Worm (Caenorhabditis elegans): ENCODE measurements around the gene Y39A3CL.3.

Y39A3CL.3 gene

DNA sequence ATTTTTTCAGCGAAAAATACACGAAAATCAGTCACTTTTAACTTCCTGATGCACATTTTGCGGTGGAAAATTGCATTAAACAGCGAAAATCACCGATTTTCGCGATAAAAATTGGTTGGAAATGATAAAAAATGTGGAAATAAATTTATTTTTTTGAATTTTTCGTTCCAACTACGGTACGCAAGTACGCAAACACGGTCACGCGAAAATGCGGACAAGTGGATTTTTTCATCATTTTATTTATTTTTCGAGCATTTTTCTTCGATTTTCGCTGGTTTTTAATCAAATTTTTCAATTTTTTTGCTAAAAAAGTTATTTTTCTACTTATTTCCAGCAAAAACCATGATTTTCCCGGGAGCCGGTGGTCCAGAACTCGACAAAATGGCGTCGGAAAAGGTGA, at the start of gene Y39A3CL.3:
TSS of gene Y39A3CL.3 (plus strand) at position 335 of the 400 bp plus-strand sequence.
- TF ChIP-seq pes-1 (GFP tag; IDR thresholded peaks at IDR 0.05) (no peak), F13C5.2 (tag; optimal IDR thresholded peaks at IDR 0.05) (peak; percentile 46)

DNA sequence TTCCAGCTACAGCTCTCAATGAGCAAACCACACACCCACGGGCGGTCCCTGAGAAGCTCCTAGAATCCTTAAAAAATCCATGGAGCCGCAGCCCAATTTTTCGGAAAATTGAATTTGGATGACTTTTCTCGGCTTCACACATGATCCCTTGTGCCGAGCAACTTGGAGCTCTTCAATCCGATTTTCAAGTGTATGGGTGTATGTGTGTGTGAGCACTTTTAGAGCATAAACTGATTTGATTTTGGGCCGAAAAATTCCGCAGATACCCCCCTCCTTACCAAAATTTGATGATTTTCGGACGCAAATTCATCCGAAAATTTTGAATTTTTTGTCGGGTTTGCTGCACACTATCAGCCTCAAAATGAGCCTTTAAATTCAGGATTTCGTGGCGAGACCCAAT, 45.8 kb upstream of the Y39A3CL.3 start:
- TF ChIP-seq hnd-1 (tag; optimal IDR thresholded peaks at IDR 0.05) (no peak), ceh-36 (tag; optimal IDR thresholded peaks at IDR 0.05) (no peak), scrt-1 (GFP tag; IDR thresholded peaks at IDR 0.05) (no peak), F13C5.2 (tag; optimal IDR thresholded peaks at IDR 0.05) (no peak), tbx-11 (GFP tag; IDR thresholded peaks at IDR 0.05) (no peak), aly-1 (tag; optimal IDR thresholded peaks at IDR 0.05) (no peak), ets-7 (tag; optimal IDR thresholded peaks at IDR 0.05) (no peak), hmbx-1 (tag; optimal IDR thresholded peaks at IDR 0.05) (no peak), tbx-37 (GFP tag; conservative IDR thresholded peaks at IDR 0.05) (no peak)

DNA sequence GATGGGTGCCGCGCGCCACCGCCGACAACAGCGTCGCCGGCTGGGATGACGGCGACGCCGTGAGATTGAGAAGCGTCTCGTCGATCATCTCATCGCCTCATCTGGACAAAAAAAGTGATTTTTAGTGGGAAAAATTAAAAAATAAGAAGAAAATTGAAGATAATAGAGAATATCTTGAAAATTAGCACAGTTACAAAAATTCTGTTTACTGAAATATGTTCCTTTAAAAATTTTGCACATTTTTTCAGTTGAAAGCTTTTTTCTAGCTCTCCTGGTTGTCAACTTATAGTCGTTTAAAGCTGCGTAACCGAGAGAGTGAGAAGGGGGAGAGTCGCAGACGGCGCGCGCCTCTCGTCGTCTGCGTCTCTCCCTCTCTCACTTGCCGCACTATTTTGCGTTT, 44.6 kb upstream of the Y39A3CL.3 start, which contains the start of gene ser-4:
TSS of gene ser-4 (minus strand) at position 101 of the 400 bp plus-strand sequence.
- TF ChIP-seq hmbx-1 (tag; optimal IDR thresholded peaks at IDR 0.05) = no peak
- TF ChIP-seq tra-4 (tag; optimal IDR thresholded peaks at IDR 0.05) = no peak
- TF ChIP-seq hnd-1 (tag; optimal IDR thresholded peaks at IDR 0.05) = no peak
- TF ChIP-seq flt-1 (GFP tag; IDR thresholded peaks at IDR 0.05) = no peak
- no peak for TF ChIP-seq ceh-13 (GFP tag; optimal IDR thresholded peaks at IDR 0.05)
- TF ChIP-seq scrt-1 (GFP tag; IDR thresholded peaks at IDR 0.05) = no peak
- TF ChIP-seq pes-1 (GFP tag; IDR thresholded peaks at IDR 0.05) = no peak
- no peak for TF ChIP-seq ceh-36 (tag; optimal IDR thresholded peaks at IDR 0.05)
- TF ChIP-seq B0310.2 (tag; optimal IDR thresholded peaks at IDR 0.05) = no peak
- TF ChIP-seq aly-1 (tag; optimal IDR thresholded peaks at IDR 0.05) = no peak
- no peak for TF ChIP-seq sea-1 (GFP tag; conservative IDR thresholded peaks at IDR 0.05)
- no peak for TF ChIP-seq hmg-4 (GFP tag; optimal IDR thresholded peaks at IDR 0.05)
- TF ChIP-seq F13C5.2 (tag; optimal IDR thresholded peaks at IDR 0.05) = no peak
- no peak for TF ChIP-seq tbx-11 (GFP tag; IDR thresholded peaks at IDR 0.05)
- TF ChIP-seq tbx-37 (GFP tag; conservative IDR thresholded peaks at IDR 0.05) = no peak
- TF ChIP-seq ets-7 (tag; optimal IDR thresholded peaks at IDR 0.05) = no peak
- no peak for TF ChIP-seq ama-1 (optimal IDR thresholded peaks at IDR 0.05)

DNA sequence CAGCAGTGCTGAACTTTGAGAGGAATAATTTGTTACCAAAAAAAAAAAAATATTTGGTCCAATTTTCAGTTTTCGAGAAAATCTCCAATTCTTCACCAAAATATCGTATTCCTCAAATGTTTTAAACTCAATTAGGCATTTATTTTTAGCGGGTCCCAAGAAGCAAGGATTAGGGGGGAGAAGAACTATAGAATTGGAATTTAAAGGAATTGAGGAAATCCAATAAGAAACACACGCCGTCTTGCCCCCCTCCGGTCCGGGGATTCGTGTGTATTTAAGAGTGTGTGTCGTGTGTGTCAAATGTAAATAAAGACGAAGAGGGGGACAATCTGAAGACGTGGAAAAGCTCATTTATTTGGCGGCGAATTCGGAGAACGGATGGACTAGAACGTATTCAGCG, 44.2 kb upstream of the Y39A3CL.3 start:
- TF ChIP-seq hmbx-1 (tag; optimal IDR thresholded peaks at IDR 0.05) = no peak

DNA sequence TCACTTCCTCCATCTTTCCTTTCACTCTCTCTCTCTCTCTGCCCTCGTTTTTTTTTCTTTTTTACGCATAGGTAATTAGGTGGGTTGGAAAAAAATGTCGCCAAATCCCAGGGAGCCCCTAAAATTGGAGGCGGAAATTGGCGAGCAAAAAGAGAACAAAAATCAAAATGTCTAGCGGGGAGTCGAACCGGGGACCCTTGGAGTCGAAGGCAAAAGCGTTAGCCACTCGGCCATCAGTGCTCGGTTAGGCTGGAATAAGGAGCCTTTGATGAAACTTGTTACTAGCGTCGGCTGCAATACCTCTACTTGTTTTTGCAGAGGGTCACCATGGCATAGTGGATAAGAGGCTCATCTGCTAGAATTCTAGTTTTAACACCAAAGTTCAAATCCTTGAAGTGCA, 34.5 kb upstream of the Y39A3CL.3 start:
- TF ChIP-seq tra-4 (tag; optimal IDR thresholded peaks at IDR 0.05) (no peak), B0310.2 (tag; optimal IDR thresholded peaks at IDR 0.05) (no peak), ceh-13 (GFP tag; optimal IDR thresholded peaks at IDR 0.05) (no peak), aly-1 (tag; optimal IDR thresholded peaks at IDR 0.05) (no peak), sea-1 (GFP tag; conservative IDR thresholded peaks at IDR 0.05) (no peak), ama-1 (optimal IDR thresholded peaks at IDR 0.05) (no peak), hnd-1 (tag; optimal IDR thresholded peaks at IDR 0.05) (no peak), ceh-36 (tag; optimal IDR thresholded peaks at IDR 0.05) (no peak), pes-1 (GFP tag; IDR thresholded peaks at IDR 0.05) (no peak)

DNA sequence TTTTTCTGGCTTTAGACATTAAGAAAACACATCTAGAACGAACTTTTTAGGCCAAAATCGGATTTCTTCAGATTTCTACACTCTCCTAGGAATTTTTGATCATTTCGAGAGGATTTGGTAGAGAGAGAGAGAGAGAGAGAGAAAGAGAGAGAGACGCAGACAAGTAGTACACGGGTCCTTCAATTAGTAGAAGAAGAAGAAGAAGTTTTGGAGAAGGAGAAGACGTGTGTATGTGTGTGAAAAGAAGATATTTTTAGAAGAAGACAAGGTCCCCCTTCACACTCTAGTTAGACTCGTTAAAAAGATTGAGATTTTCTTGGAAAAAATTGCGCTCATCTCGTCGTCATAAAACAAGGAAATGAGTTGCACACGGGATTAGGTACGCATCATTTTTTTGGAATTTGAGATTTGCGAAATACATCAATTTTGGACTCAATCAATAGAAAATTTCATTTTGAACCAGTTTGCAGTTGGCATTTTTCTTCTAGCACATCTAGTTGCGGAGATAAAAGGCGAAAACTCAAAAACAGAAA, 34.0 kb upstream of the Y39A3CL.3 start:
- no peak for TF ChIP-seq scrt-1 (GFP tag; IDR thresholded peaks at IDR 0.05)
- no peak for TF ChIP-seq sea-1 (GFP tag; conservative IDR thresholded peaks at IDR 0.05)
- TF ChIP-seq ama-1 (optimal IDR thresholded peaks at IDR 0.05) = no peak
- no peak for TF ChIP-seq hmbx-1 (tag; optimal IDR thresholded peaks at IDR 0.05)
- no peak for TF ChIP-seq tra-4 (tag; optimal IDR thresholded peaks at IDR 0.05)
- no peak for TF ChIP-seq flt-1 (GFP tag; IDR thresholded peaks at IDR 0.05)
- no peak for TF ChIP-seq tbx-37 (GFP tag; conservative IDR thresholded peaks at IDR 0.05)
- TF ChIP-seq pes-1 (GFP tag; IDR thresholded peaks at IDR 0.05) = no peak
- no peak for TF ChIP-seq B0310.2 (tag; optimal IDR thresholded peaks at IDR 0.05)
- no peak for TF ChIP-seq tbx-11 (GFP tag; IDR thresholded peaks at IDR 0.05)
- TF ChIP-seq ceh-36 (tag; optimal IDR thresholded peaks at IDR 0.05) = no peak
- no peak for TF ChIP-seq aly-1 (tag; optimal IDR thresholded peaks at IDR 0.05)
- TF ChIP-seq ets-7 (tag; optimal IDR thresholded peaks at IDR 0.05) = no peak
- TF ChIP-seq F13C5.2 (tag; optimal IDR thresholded peaks at IDR 0.05) = no peak
- no peak for TF ChIP-seq hnd-1 (tag; optimal IDR thresholded peaks at IDR 0.05)
- TF ChIP-seq ceh-13 (GFP tag; optimal IDR thresholded peaks at IDR 0.05) = no peak
- no peak for TF ChIP-seq hmg-4 (GFP tag; optimal IDR thresholded peaks at IDR 0.05)

DNA sequence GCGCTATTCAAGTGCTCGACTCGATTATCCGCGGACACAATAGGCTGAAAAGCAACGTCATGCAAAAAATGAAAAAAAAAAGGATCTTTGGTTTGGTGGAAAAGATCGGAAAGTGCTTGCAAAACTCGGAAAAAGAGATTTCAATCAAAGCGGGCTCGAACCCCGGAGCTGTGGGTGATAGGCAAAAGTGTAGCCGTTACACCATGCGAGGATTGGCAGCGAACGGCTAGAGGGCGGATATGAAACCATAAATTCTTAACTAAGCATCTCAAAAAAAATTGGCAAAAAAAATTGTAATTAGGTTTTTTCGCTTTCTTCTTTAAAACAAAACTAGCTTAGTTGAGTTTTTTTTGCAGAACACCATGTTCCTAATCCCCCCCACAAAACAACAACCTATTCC, 33.1 kb upstream of the Y39A3CL.3 start:
- no peak for TF ChIP-seq ceh-36 (tag; optimal IDR thresholded peaks at IDR 0.05)
- no peak for TF ChIP-seq scrt-1 (GFP tag; IDR thresholded peaks at IDR 0.05)
- TF ChIP-seq ceh-13 (GFP tag; optimal IDR thresholded peaks at IDR 0.05) = no peak
- TF ChIP-seq F13C5.2 (tag; optimal IDR thresholded peaks at IDR 0.05) = no peak
- no peak for TF ChIP-seq flt-1 (GFP tag; IDR thresholded peaks at IDR 0.05)
- TF ChIP-seq ama-1 (optimal IDR thresholded peaks at IDR 0.05) = no peak
- no peak for TF ChIP-seq tbx-11 (GFP tag; IDR thresholded peaks at IDR 0.05)
- TF ChIP-seq hmbx-1 (tag; optimal IDR thresholded peaks at IDR 0.05) = no peak
- TF ChIP-seq tra-4 (tag; optimal IDR thresholded peaks at IDR 0.05) = no peak
- no peak for TF ChIP-seq tbx-37 (GFP tag; conservative IDR thresholded peaks at IDR 0.05)
- TF ChIP-seq hmg-4 (GFP tag; optimal IDR thresholded peaks at IDR 0.05) = no peak
- no peak for TF ChIP-seq aly-1 (tag; optimal IDR thresholded peaks at IDR 0.05)
- TF ChIP-seq hnd-1 (tag; optimal IDR thresholded peaks at IDR 0.05) = no peak
- TF ChIP-seq ets-7 (tag; optimal IDR thresholded peaks at IDR 0.05) = no peak
- TF ChIP-seq B0310.2 (tag; optimal IDR thresholded peaks at IDR 0.05) = no peak

DNA sequence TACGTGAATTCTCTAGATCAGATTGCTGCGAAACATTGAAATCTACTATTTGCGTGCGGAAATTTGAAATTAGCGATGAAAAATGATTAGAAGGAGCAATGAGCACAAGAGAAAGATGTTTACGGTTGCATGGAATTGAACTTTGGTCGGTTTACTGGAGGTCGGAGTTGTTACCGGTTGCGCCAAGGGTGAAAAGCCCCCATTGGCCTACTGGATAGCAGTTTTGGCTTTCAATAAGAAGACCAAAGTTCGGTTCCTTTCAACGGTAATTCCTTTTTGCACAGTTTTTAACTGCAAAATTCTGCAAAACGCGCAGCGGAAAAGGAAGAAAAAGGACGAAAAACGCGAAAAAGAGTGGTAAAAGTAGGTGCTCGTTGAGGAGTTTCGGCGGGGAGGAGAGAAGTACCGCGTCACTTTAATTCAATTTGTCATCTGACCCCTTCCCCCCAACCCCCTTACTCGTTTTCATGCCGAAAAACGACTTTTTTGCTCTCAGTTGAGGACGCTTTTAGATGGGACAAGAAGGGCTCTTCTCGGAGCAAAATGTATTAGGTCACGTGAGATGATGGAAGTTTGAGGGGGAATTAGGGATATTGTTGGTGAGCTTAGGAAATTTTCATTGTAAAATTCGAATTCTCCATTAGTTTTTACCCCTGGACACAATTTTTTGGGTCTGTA, 32.0 kb upstream of the Y39A3CL.3 start:
- TF ChIP-seq ceh-36 (tag; optimal IDR thresholded peaks at IDR 0.05) (no peak), tra-4 (tag; optimal IDR thresholded peaks at IDR 0.05) (no peak), ceh-13 (GFP tag; optimal IDR thresholded peaks at IDR 0.05) (no peak), F13C5.2 (tag; optimal IDR thresholded peaks at IDR 0.05) (no peak), flt-1 (GFP tag; IDR thresholded peaks at IDR 0.05) (no peak), hmg-4 (GFP tag; optimal IDR thresholded peaks at IDR 0.05) (no peak), tbx-11 (GFP tag; IDR thresholded peaks at IDR 0.05) (no peak), aly-1 (tag; optimal IDR thresholded peaks at IDR 0.05) (no peak), ama-1 (optimal IDR thresholded peaks at IDR 0.05) (no peak), scrt-1 (GFP tag; IDR thresholded peaks at IDR 0.05) (no peak), sea-1 (GFP tag; conservative IDR thresholded peaks at IDR 0.05) (no peak), tbx-37 (GFP tag; conservative IDR thresholded peaks at IDR 0.05) (no peak)
